Fruit fly (Drosophila melanogaster) whole organism, prepupa: Measurements from ENCODE around the gene Rtnl2.
A peak's percentile ranks its signal among the peaks of the same experiment; 100 is the strongest.

Experiments used
- Blimp-1 ChIP-seq: fragments of 200-800 bp; sonication (Bioruptor generic); optimal IDR thresholded peaks from 3 replicates; lab custom pipeline; 2017; ENCODE audit warnings: missing biosample characterization, missing genetic modification characterization, mild to moderate bottlenecking, moderate library complexity, missing genetic modification reagents
- CG10669 ChIP-seq: fragments of 200-800 bp; sonication (Bioruptor generic); optimal IDR thresholded peaks from 3 replicates; lab custom pipeline; 2018; ENCODE audit warnings: missing biosample characterization, mild to moderate bottlenecking, missing genetic modification characterization, moderate library complexity
- CG11294 ChIP-seq: fragments of 200-800 bp; sonication (Bioruptor generic); IDR thresholded peaks from 2 replicates; pipeline ENCODE4 v1.3.6; 2022; ENCODE audit warnings: missing biosample characterization, missing genetic modification characterization
- CG11762 ChIP-seq: fragments of 200-800 bp; sonication (Bioruptor generic); optimal IDR thresholded peaks from 3 replicates; lab custom pipeline; 2016; ENCODE audit warnings: missing biosample characterization, missing genetic modification characterization; ENCODE audit not compliant: insufficient read depth
- CG11902 ChIP-seq: fragments of 200-800 bp; sonication (Bioruptor generic); optimal IDR thresholded peaks from 3 replicates; lab custom pipeline; 2016; ENCODE audit warnings: missing biosample characterization, missing genetic modification characterization
- CG15336 ChIP-seq: fragments of 200-800 bp; sonication (Bioruptor generic); IDR thresholded peaks from 2 replicates; pipeline ENCODE4 v1.3.6; 2022; ENCODE audit warnings: missing biosample characterization, missing genetic modification characterization
- CG3032 ChIP-seq: fragments of 200-800 bp; optimal IDR thresholded peaks from 2 replicates; lab custom pipeline; 2019; ENCODE audit warnings: missing biosample characterization, mild to moderate bottlenecking, missing genetic modification characterization, moderate library complexity
- CG31627 ChIP-seq: fragments of 200-800 bp; sonication (Bioruptor generic); optimal IDR thresholded peaks from 3 replicates; lab custom pipeline; 2016; ENCODE audit warnings: missing biosample characterization, missing genetic modification characterization
- CG32006 ChIP-seq: fragments of 200-800 bp; sonication (Bioruptor generic); optimal IDR thresholded peaks from 3 replicates; lab custom pipeline; 2017; ENCODE audit warnings: missing biosample characterization, mild to moderate bottlenecking, missing genetic modification characterization
- CG3919 ChIP-seq: fragments of 200-800 bp; sonication (Bioruptor generic); optimal IDR thresholded peaks from 3 replicates; lab custom pipeline; 2016; ENCODE audit warnings: missing biosample characterization, missing genetic modification characterization
- CG4318 ChIP-seq: fragments of 200-800 bp; sonication (Bioruptor generic); optimal IDR thresholded peaks from 3 replicates; lab custom pipeline; 2017; ENCODE audit warnings: missing biosample characterization, mild to moderate bottlenecking, missing genetic modification characterization
- CG6163 ChIP-seq: fragments of 200-800 bp; sonication (Bioruptor generic); IDR thresholded peaks from 3 replicates; pipeline ENCODE4 v1.3.6; 2022; ENCODE audit warnings: missing biosample characterization, missing genetic modification characterization
- CG6276 ChIP-seq: fragments of 200-800 bp; sonication (Bioruptor generic); optimal IDR thresholded peaks from 2 replicates; lab custom pipeline; 2017; ENCODE audit warnings: missing biosample characterization, mild to moderate bottlenecking, missing genetic modification characterization
- CG6792 ChIP-seq: fragments of 200-800 bp; sonication (Bioruptor generic); optimal IDR thresholded peaks from 3 replicates; lab custom pipeline; 2016; ENCODE audit warnings: missing biosample characterization, missing genetic modification characterization
- CG6808 ChIP-seq: fragments of 200-800 bp; sonication (Bioruptor generic); optimal IDR thresholded peaks from 3 replicates; lab custom pipeline; 2017; ENCODE audit warnings: missing biosample characterization, missing genetic modification characterization, mild to moderate bottlenecking, moderate library complexity, missing genetic modification reagents
- CG6854 ChIP-seq: fragments of 200-800 bp; sonication (Bioruptor generic); optimal IDR thresholded peaks from 2 replicates; lab custom pipeline; 2017; ENCODE audit warnings: missing biosample characterization, mild to moderate bottlenecking, missing genetic modification characterization
- CG7368 ChIP-seq: fragments of 200-800 bp; sonication (Bioruptor generic); optimal IDR thresholded peaks from 3 replicates; lab custom pipeline; 2016; ENCODE audit warnings: missing biosample characterization, missing genetic modification characterization
- CG9139 ChIP-seq: fragments of 200-800 bp; sonication (Bioruptor generic); optimal IDR thresholded peaks from 3 replicates; lab custom pipeline; 2017; ENCODE audit warnings: missing biosample characterization, mild to moderate bottlenecking, missing genetic modification characterization
- Eip75B ChIP-seq: fragments of 200-800 bp; sonication (Bioruptor generic); optimal IDR thresholded peaks from 3 replicates; lab custom pipeline; 2016; ENCODE audit warnings: missing biosample characterization, missing genetic modification characterization
- Eip78C ChIP-seq: fragments of 200-800 bp; sonication (Bioruptor generic); peaks from one replicate; lab custom pipeline; 2016; ENCODE audit warnings: missing biosample characterization, missing genetic modification characterization
- Ets21C ChIP-seq: fragments of 200-800 bp; sonication (Bioruptor generic); optimal IDR thresholded peaks from 3 replicates; lab custom pipeline; 2016; ENCODE audit warnings: missing biosample characterization, missing genetic modification characterization
- Ets96B ChIP-seq: fragments of 200-800 bp; optimal IDR thresholded peaks from 2 replicates; lab custom pipeline; 2019; ENCODE audit warnings: missing biosample characterization, mild to moderate bottlenecking, missing genetic modification characterization, moderate library complexity
- Gug ChIP-seq: fragments of 200-800 bp; sonication (Bioruptor generic); IDR thresholded peaks from 2 replicates; pipeline ENCODE4 v1.3.6; 2022; ENCODE audit warnings: missing biosample characterization, missing genetic modification characterization
- Hr38 ChIP-seq: sonication (Bioruptor generic); optimal IDR thresholded peaks from 2 replicates; lab custom pipeline; 2016; ENCODE audit warnings: missing biosample characterization, missing genetic modification characterization
- Hr39 ChIP-seq: fragments of 200-800 bp; sonication (Bioruptor generic); optimal IDR thresholded peaks from 2 replicates; lab custom pipeline; 2016; ENCODE audit warnings: missing biosample characterization, missing genetic modification characterization
- Hr4 ChIP-seq: fragments of 200-800 bp; sonication (Bioruptor generic); optimal IDR thresholded peaks from 3 replicates; lab custom pipeline; 2016; ENCODE audit warnings: missing biosample characterization, missing genetic modification characterization
- Lpt ChIP-seq: fragments of 200-800 bp; sonication (Bioruptor generic); optimal IDR thresholded peaks from 3 replicates; lab custom pipeline; 2016; ENCODE audit warnings: missing biosample characterization, missing genetic modification characterization
- Met ChIP-seq: fragments of 200-800 bp; sonication (Bioruptor generic); optimal IDR thresholded peaks from 3 replicates; lab custom pipeline; 2016; ENCODE audit warnings: missing biosample characterization, missing genetic modification characterization
- OdsH ChIP-seq: fragments of 200-800 bp; sonication (Bioruptor generic); optimal IDR thresholded peaks from 3 replicates; lab custom pipeline; 2016; ENCODE audit warnings: missing biosample characterization, missing genetic modification characterization
- Smox ChIP-seq: fragments of 200-800 bp; sonication (Bioruptor generic); optimal IDR thresholded peaks from 3 replicates; lab custom pipeline; 2016; ENCODE audit warnings: missing biosample characterization, missing genetic modification characterization
- Sox102F ChIP-seq: fragments of 200-800 bp; sonication (Bioruptor generic); optimal IDR thresholded peaks from 2 replicates; lab custom pipeline; 2016; ENCODE audit warnings: missing biosample characterization, mild to moderate bottlenecking, missing genetic modification characterization
- Sox14 ChIP-seq: fragments of 200-800 bp; sonication (Bioruptor generic); optimal IDR thresholded peaks from 3 replicates; lab custom pipeline; 2016; ENCODE audit warnings: missing biosample characterization, missing genetic modification characterization
- Sox15 ChIP-seq: fragments of 200-800 bp; sonication (Bioruptor generic); optimal IDR thresholded peaks from 3 replicates; lab custom pipeline; 2016; ENCODE audit warnings: missing biosample characterization, missing genetic modification characterization
- acj6 ChIP-seq: fragments of 200-800 bp; sonication (Bioruptor generic); optimal IDR thresholded peaks from 3 replicates; lab custom pipeline; 2016; ENCODE audit warnings: missing biosample characterization, missing genetic modification characterization
- cyc ChIP-seq: fragments of 200-800 bp; sonication (Bioruptor generic); optimal IDR thresholded peaks from 3 replicates; lab custom pipeline; 2016; ENCODE audit warnings: missing biosample characterization, missing genetic modification characterization
- dac ChIP-seq: fragments of 200-800 bp; sonication (Bioruptor generic); optimal IDR thresholded peaks from 2 replicates; lab custom pipeline; 2017; ENCODE audit warnings: missing biosample characterization, mild to moderate bottlenecking, missing genetic modification characterization
- esn ChIP-seq: fragments of 200-800 bp; sonication (Bioruptor generic); optimal IDR thresholded peaks from 2 replicates; lab custom pipeline; 2016; ENCODE audit warnings: missing biosample characterization, mild to moderate bottlenecking, missing genetic modification characterization, moderate library complexity
- fd85E ChIP-seq: fragments of 200-800 bp; sonication (Bioruptor generic); optimal IDR thresholded peaks from 3 replicates; lab custom pipeline; 2016; ENCODE audit warnings: missing biosample characterization, missing genetic modification characterization
- fkh ChIP-seq: fragments of 200-800 bp; sonication (Bioruptor generic); optimal IDR thresholded peaks from 3 replicates; lab custom pipeline; 2017; ENCODE audit warnings: missing biosample characterization, mild to moderate bottlenecking, missing genetic modification characterization, moderate library complexity
- lz ChIP-seq: fragments of 200-800 bp; sonication (Bioruptor generic); optimal IDR thresholded peaks from 3 replicates; lab custom pipeline; 2016; ENCODE audit warnings: missing biosample characterization, missing genetic modification characterization
- net ChIP-seq: fragments of 200-800 bp; sonication (Bioruptor generic); optimal IDR thresholded peaks from 3 replicates; lab custom pipeline; 2016; ENCODE audit warnings: missing biosample characterization, missing genetic modification characterization
- pdm3 ChIP-seq: fragments of 200-800 bp; sonication (Bioruptor generic); optimal IDR thresholded peaks from 3 replicates; lab custom pipeline; 2016; ENCODE audit warnings: missing biosample characterization, missing genetic modification characterization
- salr ChIP-seq, 2 experiments: fragments of 200-800 bp; sonication (Bioruptor generic); optimal IDR thresholded peaks; 3 replicates each; lab custom pipeline; 2016 to 2018; ENCODE audit warnings: missing biosample characterization in 2 of 2, missing genetic modification characterization in 2 of 2, mild to moderate bottlenecking in 1 of 2
- spab ChIP-seq: fragments of 200-800 bp; sonication (Bioruptor generic); optimal IDR thresholded peaks from 2 replicates; lab custom pipeline; 2017; ENCODE audit warnings: missing biosample characterization, mild to moderate bottlenecking, missing genetic modification characterization, missing genetic modification reagents
- ss ChIP-seq, 2 experiments: fragments of 200-800 bp; sonication (Bioruptor generic); optimal IDR thresholded peaks; 2 replicates in 1 of 2; 3 replicates in 1 of 2; lab custom pipeline; 2017 to 2018; ENCODE audit warnings: mild to moderate bottlenecking in 2 of 2, missing biosample characterization in 2 of 2, missing genetic modification characterization in 2 of 2, moderate library complexity in 1 of 2
- svp ChIP-seq: fragments of 200-800 bp; sonication (Bioruptor generic); peaks from one replicate; lab custom pipeline; 2016; ENCODE audit warnings: missing biosample characterization, missing genetic modification characterization
- vri ChIP-seq: fragments of 200-800 bp; sonication (Bioruptor generic); optimal IDR thresholded peaks from 3 replicates; lab custom pipeline; 2016; ENCODE audit warnings: missing biosample characterization, mild to moderate bottlenecking, missing genetic modification characterization

Rtnl2 gene

dm6 chr3R:7506314-7506988, 23.6 kb downstream of the Rtnl2 start:
- peak; percentile 26 for TF ChIP-seq vri
- TF ChIP-seq CG7368 (GFP tag; lab: Kevin White, UChicago), result no peak
- TF ChIP-seq CG6276, result peak; percentile 18
- TF ChIP-seq CG31627, result peak; percentile 27
- no peak for TF ChIP-seq Hr38 (GFP tag; lab: Kevin White, UChicago)
- no peak for TF ChIP-seq CG3032 (tag; lab: Kevin White, UChicago)
- no peak for TF ChIP-seq Ets21C
- TF ChIP-seq salr (GFP tag; optimal IDR thresholded peaks at IDR 0.05; lab: Kevin White, UChicago), result no peak
- TF ChIP-seq Eip78C (GFP tag; lab: Kevin White, UChicago), result peak; percentile 73
- peak; percentile 44; the same call in 1 of the 2 replicates for TF ChIP-seq CG11294
- no peak for TF ChIP-seq CG9139 (GFP tag; lab: Kevin White, UChicago)
- TF ChIP-seq CG4318 (GFP tag; lab: Kevin White, UChicago), result no peak
- peak; percentile 26 for TF ChIP-seq CG3919 (GFP tag; lab: Kevin White, UChicago)
- peak; percentile 64 for TF ChIP-seq Hr4
- TF ChIP-seq CG11762 (GFP tag; lab: Kevin White, UChicago), result no peak
- TF ChIP-seq cyc, result peak; percentile 15
- peak; percentile 27 for TF ChIP-seq OdsH (GFP tag; lab: Kevin White, UChicago)
- peak; percentile 60 for TF ChIP-seq CG32006 (GFP tag; lab: Kevin White, UChicago)
- TF ChIP-seq ss (GFP tag; optimal IDR thresholded peaks at IDR 0.05; lab: Kevin White, UChicago), result no peak
- TF ChIP-seq fd85E (GFP tag; lab: Kevin White, UChicago), result no peak
- TF ChIP-seq Sox14, result peak; percentile 20
- peak; percentile 37 for TF ChIP-seq acj6 (GFP tag; lab: Kevin White, UChicago)
- peak; percentile 29 for TF ChIP-seq Met
- TF ChIP-seq dac (GFP tag; lab: Kevin White, UChicago), result no peak
- no peak for TF ChIP-seq CG11902 (GFP tag; lab: Kevin White, UChicago)
- TF ChIP-seq Ets96B, result no peak
- TF ChIP-seq svp (GFP tag; lab: Kevin White, UChicago), result peak; percentile 17
- TF ChIP-seq CG6792 (GFP tag; lab: Kevin White, UChicago), result peak; percentile 1
- TF ChIP-seq CG6808 (GFP tag; lab: Kevin White, UChicago), result no peak
- TF ChIP-seq Gug, result 0 out of 2 replicates have a peak, but pooled peaks have one; percentile 16
- TF ChIP-seq spab (GFP tag; lab: Kevin White, UChicago), result no peak
- peak; percentile 15 for TF ChIP-seq esn (GFP tag; lab: Kevin White, UChicago)
- no peak for TF ChIP-seq CG10669
- no peak for TF ChIP-seq Eip75B
- TF ChIP-seq Sox15 (GFP tag; lab: Kevin White, UChicago), result no peak
- peak; percentile 13 for TF ChIP-seq lz
- no peak for TF ChIP-seq Blimp-1 (GFP tag; lab: Kevin White, UChicago)
- TF ChIP-seq fkh, result peak; percentile 86
- peak; percentile 1 for TF ChIP-seq Sox102F (GFP tag; lab: Kevin White, UChicago)
- TF ChIP-seq net, result no peak
- no peak for TF ChIP-seq Smox (GFP tag; lab: Kevin White, UChicago)
- peak; percentile 41 for TF ChIP-seq Hr39 (GFP tag; lab: Kevin White, UChicago)
- TF ChIP-seq CG6163, result 0 out of 3 replicates have a peak, but pooled peaks have one; percentile 53
- TF ChIP-seq Lpt (GFP tag; lab: Kevin White, UChicago), result no peak
- peak; percentile 45 for TF ChIP-seq pdm3 (GFP tag; lab: Kevin White, UChicago)
- no peak for TF ChIP-seq CG6854
- TF ChIP-seq CG15336 (GFP tag; lab: Robert Waterston, UW), result peak; percentile 51
